Fruit fly (Drosophila melanogaster) whole organism, embryonic: Measurements from ENCODE around the gene CG7492.

Experiments
- Bgb ChIP-seq: fragments of 200-800 bp; sonication (Bioruptor generic); IDR thresholded peaks from 2 replicates; pipeline ENCODE4 v1.3.6; 2022; ENCODE audit warnings: missing biosample characterization, missing genetic modification characterization; ENCODE audit not compliant: partially characterized antibody
- CG10431 ChIP-seq: fragments of 200-800 bp; sonication (Bioruptor generic); optimal IDR thresholded peaks from 3 replicates; lab custom pipeline; 2018; ENCODE audit warnings: missing biosample characterization, mild to moderate bottlenecking, missing genetic modification characterization
- CG10462 ChIP-seq: fragments of 200-800 bp; sonication (Bioruptor generic); optimal IDR thresholded peaks from 2 replicates; lab custom pipeline; 2016; ENCODE audit warnings: missing biosample characterization, missing genetic modification characterization
- CG14710 ChIP-seq: fragments of 200-800 bp; sonication (Bioruptor generic); optimal IDR thresholded peaks from 3 replicates; lab custom pipeline; 2019; ENCODE audit warnings: missing biosample characterization, mild to moderate bottlenecking, missing genetic modification characterization, moderate library complexity
- CG15479 ChIP-seq: fragments of 200-800 bp; sonication (Bioruptor generic); optimal IDR thresholded peaks from 3 replicates; lab custom pipeline; 2019; ENCODE audit warnings: missing biosample characterization, mild to moderate bottlenecking, missing genetic modification characterization, moderate library complexity
- CG1602 ChIP-seq: fragments of 200-800 bp; sonication (Bioruptor generic); optimal IDR thresholded peaks from 3 replicates; lab custom pipeline; 2016; ENCODE audit warnings: missing biosample characterization, missing genetic modification characterization
- CG1603 ChIP-seq: fragments of 200-800 bp; sonication (Bioruptor generic); optimal IDR thresholded peaks from 2 replicates; lab custom pipeline; 2019; ENCODE audit warnings: missing biosample characterization, mild to moderate bottlenecking, missing genetic modification characterization, moderate library complexity
- CG18599 ChIP-seq: fragments of 200-800 bp; sonication (Bioruptor generic); optimal IDR thresholded peaks from 3 replicates; lab custom pipeline; 2017; ENCODE audit warnings: missing biosample characterization, missing genetic modification characterization, mild to moderate bottlenecking, moderate library complexity, missing genetic modification reagents
- CG18764 ChIP-seq: fragments of 200-800 bp; sonication (Bioruptor generic); optimal IDR thresholded peaks from 3 replicates; lab custom pipeline; 2016; ENCODE audit warnings: missing biosample characterization, missing genetic modification characterization
- CG2116 ChIP-seq: fragments of 200-800 bp; sonication (Bioruptor generic); optimal IDR thresholded peaks from 3 replicates; lab custom pipeline; 2018; ENCODE audit warnings: missing biosample characterization, mild to moderate bottlenecking, missing genetic modification characterization
- CG2712 ChIP-seq: fragments of 200-800 bp; optimal IDR thresholded peaks from 3 replicates; lab custom pipeline; 2019; ENCODE audit warnings: missing biosample characterization, mild to moderate bottlenecking, missing genetic modification characterization, moderate library complexity
- CG32532 ChIP-seq: fragments of 200-800 bp; sonication (Bioruptor generic); IDR thresholded peaks from 2 replicates; pipeline ENCODE4 v1.3.6; 2022; ENCODE audit warnings: missing biosample characterization, missing genetic modification characterization
- CG3281 ChIP-seq: fragments of 200-800 bp; sonication (Bioruptor generic); optimal IDR thresholded peaks from 3 replicates; lab custom pipeline; 2017; ENCODE audit warnings: missing biosample characterization, mild to moderate bottlenecking, missing genetic modification characterization
- CG4820 ChIP-seq: fragments of 200-800 bp; sonication (Bioruptor generic); optimal IDR thresholded peaks from 3 replicates; lab custom pipeline; 2016; ENCODE audit warnings: missing biosample characterization, missing genetic modification characterization
- CG8359 ChIP-seq: fragments of 200-800 bp; sonication (Bioruptor generic); optimal IDR thresholded peaks from 2 replicates; lab custom pipeline; 2017; ENCODE audit warnings: missing biosample characterization, mild to moderate bottlenecking, missing genetic modification characterization, borderline replicate concordance
- CG9797 ChIP-seq: fragments of 200-800 bp; sonication (Bioruptor generic); optimal IDR thresholded peaks from 3 replicates; lab custom pipeline; 2018; ENCODE audit warnings: missing biosample characterization, mild to moderate bottlenecking, missing genetic modification characterization
- CrebB ChIP-seq: fragments of 200-800 bp; sonication (Bioruptor generic); optimal IDR thresholded peaks from 3 replicates; lab custom pipeline; 2018; ENCODE audit warnings: missing biosample characterization, mild to moderate bottlenecking, missing genetic modification characterization
- D ChIP-seq, 2 experiments: fragments of 200-800 bp in 1 of 2; fragments of >200 bp in 1 of 2; sonication (Bioruptor generic) in 1 of 2; optimal IDR thresholded peaks; 2 replicates in 1 of 2; 3 replicates in 1 of 2; lab custom pipeline; 2017; ENCODE audit warnings: mild to moderate bottlenecking in 1 of 2, missing biosample characterization in 1 of 2, missing genetic modification characterization in 1 of 2, missing genetic modification reagents in 1 of 2
- Dek ChIP-seq: fragments of 200-800 bp; sonication (Bioruptor generic); optimal IDR thresholded peaks from 3 replicates; lab custom pipeline; 2019; ENCODE audit warnings: missing biosample characterization, mild to moderate bottlenecking, missing genetic modification characterization, moderate library complexity
- HLH4C ChIP-seq: fragments of 200-800 bp; sonication (Bioruptor generic); IDR thresholded peaks from 3 replicates; pipeline ENCODE4 v1.3.6; 2022; ENCODE audit warnings: missing biosample characterization, missing genetic modification characterization; ENCODE audit not compliant: partially characterized antibody
- HLH54F ChIP-seq: fragments of 200-800 bp; sonication (Bioruptor generic); optimal IDR thresholded peaks from 3 replicates; lab custom pipeline; 2016; ENCODE audit warnings: missing biosample characterization, missing genetic modification characterization
- Lim3 ChIP-seq: fragments of 200-800 bp; sonication (Bioruptor generic); IDR thresholded peaks from 2 replicates; pipeline ENCODE4 v1.3.6; 2022; ENCODE audit warnings: missing biosample characterization, missing genetic modification characterization
- Nf-YC ChIP-seq: fragments of 200-800 bp; optimal IDR thresholded peaks from 3 replicates; lab custom pipeline; 2019; ENCODE audit warnings: missing biosample characterization, mild to moderate bottlenecking, missing genetic modification characterization, moderate library complexity
- NfI ChIP-seq: fragments of 200-800 bp; sonication (Bioruptor generic); optimal IDR thresholded peaks from 3 replicates; lab custom pipeline; 2018; ENCODE audit warnings: missing biosample characterization, mild to moderate bottlenecking, missing genetic modification characterization, moderate library complexity
- Opbp ChIP-seq: fragments of 200-800 bp; sonication (Bioruptor generic); IDR thresholded peaks from 3 replicates; pipeline ENCODE4 v1.3.6; 2022; ENCODE audit warnings: missing biosample characterization, missing genetic modification characterization; ENCODE audit not compliant: partially characterized antibody
- Rx ChIP-seq: fragments of 200-800 bp; sonication (Bioruptor generic); IDR thresholded peaks from 2 replicates; pipeline ENCODE4 v1.3.6; 2022; ENCODE audit warnings: missing biosample characterization, missing genetic modification characterization
- Taf1 ChIP-seq: fragments of 200-800 bp; sonication (Bioruptor generic); IDR thresholded peaks from 2 replicates; pipeline ENCODE4 v1.3.6; 2022; ENCODE audit warnings: missing biosample characterization, missing genetic modification characterization
- Usf ChIP-seq: fragments of 200-800 bp; sonication (Bioruptor generic); optimal IDR thresholded peaks from 2 replicates; lab custom pipeline; 2017; ENCODE audit warnings: missing genotype, missing biosample characterization, missing genetic modification characterization
- Xrp1 ChIP-seq: fragments of 200-800 bp; sonication (Bioruptor generic); IDR thresholded peaks from 2 replicates; pipeline ENCODE4 v1.3.6; 2022; ENCODE audit warnings: missing biosample characterization, missing genetic modification characterization
- bsh ChIP-seq, 2 experiments: fragments of 200-800 bp; sonication (Bioruptor generic); optimal IDR thresholded peaks; 2 replicates each; lab custom pipeline; 2017 to 2018; ENCODE audit warnings: mild to moderate bottlenecking in 2 of 2, missing biosample characterization in 2 of 2, missing genetic modification characterization in 2 of 2, moderate library complexity in 1 of 2
- chn ChIP-seq: fragments of 200-800 bp; sonication (Bioruptor generic); optimal IDR thresholded peaks from 2 replicates; lab custom pipeline; 2016; ENCODE audit warnings: missing biosample characterization, missing genetic modification characterization
- eve ChIP-seq, 2 experiments: fragments of >200 bp; optimal IDR thresholded peaks; 2 replicates each; lab custom pipeline; 2017; ENCODE audit warnings: missing biosample characterization in 2 of 2, missing genetic modification characterization in 2 of 2
- ftz-f1 ChIP-seq: fragments of 200-800 bp; sonication (Bioruptor generic); optimal IDR thresholded peaks from 2 replicates; lab custom pipeline; 2016; ENCODE audit warnings: missing biosample characterization, missing genetic modification characterization
- gce ChIP-seq: fragments of 200-800 bp; sonication (Bioruptor generic); IDR thresholded peaks from 3 replicates; pipeline ENCODE4 v1.3.6; 2022; ENCODE audit warnings: missing biosample characterization, missing genetic modification characterization
- gt ChIP-seq: fragments of 200-800 bp; sonication (Bioruptor generic); IDR thresholded peaks from 2 replicates; pipeline ENCODE4 v1.3.6; 2022; ENCODE audit warnings: missing biosample characterization, missing genetic modification characterization
- insv ChIP-seq, 2 experiments: fragments of 200-800 bp; sonication (Bioruptor generic); optimal IDR thresholded peaks; 3 replicates each; lab custom pipeline; 2016 to 2018; ENCODE audit warnings: missing biosample characterization in 2 of 2, missing genetic modification characterization in 2 of 2
- lov ChIP-seq, 2 experiments: fragments of 200-800 bp in 1 of 2; fragments of >200 bp in 1 of 2; sonication (Bioruptor generic) in 1 of 2; IDR thresholded peaks in 1 of 2; optimal IDR thresholded peaks in 1 of 2; 2 replicates in 1 of 2; 3 replicates in 1 of 2; pipeline versions ENCODE4 v1.3.6 to Lab custom; 2017 to 2022; ENCODE audit warnings: missing biosample characterization in 1 of 2, missing genetic modification characterization in 1 of 2
- onecut ChIP-seq: fragments of 200-800 bp; sonication (Bioruptor generic); IDR thresholded peaks from 2 replicates; pipeline ENCODE4 v1.3.6; 2022; ENCODE audit warnings: missing biosample characterization, missing genetic modification characterization
- p53 ChIP-seq: fragments of 200-800 bp; sonication (Bioruptor generic); optimal IDR thresholded peaks from 2 replicates; lab custom pipeline; 2016; ENCODE audit warnings: missing biosample characterization, missing genetic modification characterization
- pho ChIP-seq: fragments of 200-800 bp; sonication (Bioruptor generic); optimal IDR thresholded peaks from 2 replicates; lab custom pipeline; 2016; ENCODE audit warnings: missing biosample characterization, missing genetic modification characterization
- pros ChIP-seq: fragments of 200-800 bp; sonication (Bioruptor generic); optimal IDR thresholded peaks from 3 replicates; lab custom pipeline; 2019; ENCODE audit warnings: missing biosample characterization, mild to moderate bottlenecking, missing genetic modification characterization, moderate library complexity
- sd ChIP-seq: fragments of 200-800 bp; sonication (Bioruptor generic); optimal IDR thresholded peaks from 3 replicates; lab custom pipeline; 2018; ENCODE audit warnings: missing biosample characterization, mild to moderate bottlenecking, missing genetic modification characterization, moderate library complexity
- shn ChIP-seq: fragments of 200-800 bp; sonication (Bioruptor generic); optimal IDR thresholded peaks from 3 replicates; lab custom pipeline; 2016; ENCODE audit warnings: missing biosample characterization, missing genetic modification characterization
- slou ChIP-seq: fragments of 200-800 bp; sonication (Bioruptor generic); optimal IDR thresholded peaks from 3 replicates; lab custom pipeline; 2016; ENCODE audit warnings: missing biosample characterization, missing genetic modification characterization
- so ChIP-seq: fragments of 200-800 bp; sonication (Bioruptor generic); IDR thresholded peaks from 3 replicates; pipeline ENCODE4 v1.3.6; 2022; ENCODE audit warnings: missing biosample characterization, missing genetic modification characterization
- stwl ChIP-seq: fragments of 200-800 bp; sonication (Bioruptor generic); optimal IDR thresholded peaks from 3 replicates; lab custom pipeline; 2018; ENCODE audit warnings: missing biosample characterization, mild to moderate bottlenecking, missing genetic modification characterization, moderate library complexity
- trem ChIP-seq: fragments of 200-800 bp; optimal IDR thresholded peaks from 3 replicates; lab custom pipeline; 2019; ENCODE audit warnings: missing biosample characterization, mild to moderate bottlenecking, missing genetic modification characterization, moderate library complexity
- twi ChIP-seq: fragments of 200-800 bp; optimal IDR thresholded peaks from 2 replicates; lab custom pipeline; 2019; ENCODE audit warnings: missing biosample characterization, mild to moderate bottlenecking, missing genetic modification characterization, moderate library complexity
- vnd ChIP-seq: fragments of 200-800 bp; sonication (Bioruptor generic); IDR thresholded peaks from 3 replicates; pipeline ENCODE4 v1.3.6; 2022; ENCODE audit warnings: missing biosample characterization, missing genetic modification characterization; ENCODE audit not compliant: partially characterized antibody
- z ChIP-seq: fragments of 200-800 bp; sonication (Bioruptor generic); IDR thresholded peaks from 3 replicates; pipeline ENCODE4 v1.3.6; 2022; ENCODE audit warnings: missing biosample characterization, missing genetic modification characterization

The CG7492 gene

dm6 chr3L:7641467-7641866, 13.1 kb downstream of the CG7492 start, which contains the start of gene CG7506 (continued):
- no peak for TF ChIP-seq insv (GFP tag; optimal IDR thresholded peaks at IDR 0.05; lab: Kevin White, UChicago)
- peak; percentile 60 for TF ChIP-seq CG1603 (tag; lab: Kevin White, UChicago)
- TF ChIP-seq ftz-f1 (GFP tag; lab: Kevin White, UChicago), result no peak
- no peak for TF ChIP-seq CG10462 (GFP tag; lab: Kevin White, UChicago)
- TF ChIP-seq CG18764 (GFP tag; lab: Kevin White, UChicago), result no peak
- TF ChIP-seq CG3281 (GFP tag; lab: Kevin White, UChicago), result no peak
- no peak for TF ChIP-seq CG1602 (GFP tag; lab: Kevin White, UChicago)
- no peak for TF ChIP-seq bsh (GFP tag; optimal IDR thresholded peaks at IDR 0.05; lab: Kevin White, UChicago)
- no peak for TF ChIP-seq CG15479 (GFP tag; lab: Kevin White, UChicago)
- no peak for TF ChIP-seq Lim3 (GFP tag; lab: Robert Waterston, UW)
- no peak for TF ChIP-seq twi
- 0 out of 2 replicates have a peak, but pooled peaks have one; percentile 13 for TF ChIP-seq onecut (GFP tag; lab: Robert Waterston, UW)
- no peak for TF ChIP-seq slou (GFP tag; lab: Kevin White, UChicago)
- no peak for TF ChIP-seq HLH54F (GFP tag; lab: Kevin White, UChicago)
- no peak for TF ChIP-seq shn (GFP tag; lab: Kevin White, UChicago)
- no peak for TF ChIP-seq pho
- no peak for TF ChIP-seq pros
- TF ChIP-seq sd (tag; lab: Kevin White, UChicago), result no peak
- no peak for TF ChIP-seq z (GFP tag; lab: Robert Waterston, UW)
- TF ChIP-seq CG2116 (GFP tag; lab: Kevin White, UChicago), result peak; percentile 21
- no peak for TF ChIP-seq vnd (GFP tag; lab: Robert Waterston, UW)
- no peak for TF ChIP-seq gt (GFP tag; lab: Robert Waterston, UW)
- no peak for TF ChIP-seq eve (GFP tag; optimal IDR thresholded peaks at IDR 0.05; lab: Kevin White, UChicago)
- TF ChIP-seq CG2712 (tag; lab: Kevin White, UChicago), result no peak
- TF ChIP-seq lov (optimal IDR thresholded peaks at IDR 0.05; lab: Kevin White, UChicago), result no peak
- TF ChIP-seq lov (GFP tag; IDR thresholded peaks at IDR 0.05; lab: Robert Waterston, UW), result no peak
- TF ChIP-seq Nf-YC (tag; lab: Kevin White, UChicago), result no peak
- TF ChIP-seq CG18599 (GFP tag; lab: Kevin White, UChicago), result no peak
- TF ChIP-seq gce (GFP tag; lab: Robert Waterston, UW), result no peak
- no peak for TF ChIP-seq D (optimal IDR thresholded peaks at IDR 0.05; lab: Kevin White, UChicago)
- TF ChIP-seq D (GFP tag; optimal IDR thresholded peaks at IDR 0.05; lab: Kevin White, UChicago), result no peak
- TF ChIP-seq CG10431, result no peak
- TF ChIP-seq Dek (tag; lab: Kevin White, UChicago), result no peak
- TF ChIP-seq CG14710 (tag; lab: Kevin White, UChicago), result peak; percentile 91
- TF ChIP-seq Usf (GFP tag; lab: Kevin White, UChicago), result no peak
- TF ChIP-seq HLH4C, result no peak
- TF ChIP-seq so (GFP tag; lab: Robert Waterston, UW), result no peak
- TF ChIP-seq Bgb, result no peak
- no peak for TF ChIP-seq chn
- peak; percentile 60 for TF ChIP-seq CG9797
- no peak for TF ChIP-seq trem (tag; lab: Kevin White, UChicago)
- 0 out of 3 replicates have a peak, but pooled peaks have one; percentile 35 for TF ChIP-seq Opbp
- no peak; the same call in 1 of the 2 replicates for TF ChIP-seq CG32532 (GFP tag; lab: Robert Waterston, UW)
- TF ChIP-seq p53 (GFP tag; lab: Kevin White, UChicago), result no peak
- no peak for TF ChIP-seq CG4820 (GFP tag; lab: Kevin White, UChicago)
- peak; percentile 34 for TF ChIP-seq NfI (GFP tag; lab: Kevin White, UChicago)
- TF ChIP-seq CrebB, result no peak
- no peak for TF ChIP-seq Taf1 (GFP tag; lab: Robert Waterston, UW)
- no peak for TF ChIP-seq CG8359 (GFP tag; lab: Kevin White, UChicago)
- peak; percentile 82 for TF ChIP-seq stwl (tag; lab: Kevin White, UChicago)
- no peak for TF ChIP-seq Xrp1 (GFP tag; lab: Robert Waterston, UW)
- TF ChIP-seq Rx, result no peak
